Worm (Caenorhabditis elegans) whole organism, L4 larva: Measurements from ENCODE around the gene K02E11.6.

Experiments
- F10B5.3 ChIP-seq: sonication (generic microtip); optimal IDR thresholded peaks from 2 replicates; lab custom pipeline; 2016; ENCODE audit warnings: mild to moderate bottlenecking, missing genetic modification characterization, missing compliant biosample characterization
- Y105C5A.15 ChIP-seq: fragments of 200-800 bp; sonication (Bioruptor generic); IDR thresholded peaks from 2 replicates; pipeline ENCODE4 v1.3.6; 2022; ENCODE audit warnings: missing genetic modification characterization, missing compliant biosample characterization
- Y48G9A.11 ChIP-seq: fragments of 200-800 bp; sonication (Bioruptor generic); IDR thresholded peaks from 2 replicates; pipeline ENCODE4 v1.3.6; 2022; ENCODE audit warnings: missing genetic modification reagents, missing genetic modification characterization, missing compliant biosample characterization
- ZK546.5 ChIP-seq, 2 experiments: sonication (generic microtip); optimal IDR thresholded peaks; 2 replicates each; lab custom pipeline; 2017; ENCODE audit warnings: missing biosample characterization in 2 of 2, missing genetic modification characterization in 2 of 2
- aha-1 ChIP-seq: fragments of 150-350 bp; peaks from one replicate; lab custom pipeline; 2014; ENCODE audit warnings: missing biosample characterization, missing genetic modification characterization
- ama-1 ChIP-seq: fragments of 150-350 bp; optimal IDR thresholded peaks from 2 replicates; lab custom pipeline; 2014; ENCODE audit warnings: inconsistent platforms, mixed read lengths
- attf-4 ChIP-seq: sonication (generic microtip); optimal IDR thresholded peaks from 3 replicates; lab custom pipeline; 2017; ENCODE audit warnings: missing biosample characterization, missing genetic modification characterization
- ceh-32 ChIP-seq: sonication (generic microtip); optimal IDR thresholded peaks from 2 replicates; lab custom pipeline; 2016; ENCODE audit warnings: mild to moderate bottlenecking, missing genetic modification characterization, missing compliant biosample characterization; ENCODE audit not compliant: poor library complexity
- ceh-82 ChIP-seq: sonication (generic microtip); optimal IDR thresholded peaks from 2 replicates; lab custom pipeline; 2017; ENCODE audit warnings: missing biosample characterization, missing genetic modification characterization
- ces-1 ChIP-seq: fragments of 150-350 bp; sonication (generic microtip); optimal IDR thresholded peaks from 4 replicates; lab custom pipeline; 2014; ENCODE audit warnings: missing biosample characterization, missing genetic modification reagents, missing genetic modification characterization
- ctbp-1 ChIP-seq: fragments of 200-800 bp; sonication (Bioruptor generic); IDR thresholded peaks from 2 replicates; pipeline ENCODE4 v1.3.6; 2022; ENCODE audit warnings: missing genetic modification reagents, missing genetic modification characterization, missing compliant biosample characterization
- daf-16 ChIP-seq, 3 experiments: sonication (generic microtip); optimal IDR thresholded peaks; 2 replicates each; lab custom pipeline; 2016 to 2017; ENCODE audit warnings: missing genetic modification characterization in 3 of 3, missing genetic modification reagents in 3 of 3, mild to moderate bottlenecking in 2 of 3, missing compliant biosample characterization in 2 of 3, missing biosample characterization in 1 of 3, moderate library complexity in 1 of 3
- dmd-6 ChIP-seq: fragments of 200-800 bp; sonication (Bioruptor generic); IDR thresholded peaks from 2 replicates; pipeline ENCODE4 v1.3.6; 2022; ENCODE audit warnings: missing genetic modification reagents, missing genetic modification characterization, missing compliant biosample characterization
- dmd-8 ChIP-seq: fragments of 200-800 bp; sonication (Bioruptor generic); IDR thresholded peaks from 2 replicates; pipeline ENCODE4 v1.3.6; 2022; ENCODE audit warnings: missing genetic modification characterization, missing compliant biosample characterization
- dpl-1 ChIP-seq: fragments of 150-350 bp; optimal IDR thresholded peaks from 2 replicates; lab custom pipeline; 2014; ENCODE audit warnings: missing biosample characterization, missing genetic modification reagents, missing genetic modification characterization
- dve-1 ChIP-seq: sonication (generic microtip); optimal IDR thresholded peaks from 2 replicates; lab custom pipeline; 2017; ENCODE audit warnings: antibody characterized with exemption, mild to moderate bottlenecking, missing genetic modification characterization, missing compliant biosample characterization; ENCODE audit not compliant: insufficient read depth
- jun-1 ChIP-seq: fragments of 150-350 bp; optimal IDR thresholded peaks from 2 replicates; lab custom pipeline; 2014; ENCODE audit warnings: missing biosample characterization, missing genetic modification reagents, missing genetic modification characterization
- lin-1 ChIP-seq: fragments of 200-800 bp; sonication (Bioruptor generic); IDR thresholded peaks from 2 replicates; pipeline ENCODE4 v1.3.6; 2022; ENCODE audit warnings: missing genetic modification reagents, missing genetic modification characterization, missing compliant biosample characterization
- lin-39 ChIP-seq: fragments of 150-350 bp; optimal IDR thresholded peaks from 2 replicates; lab custom pipeline; 2014; ENCODE audit warnings: missing biosample characterization, missing genetic modification reagents, missing genetic modification characterization
- lir-3 ChIP-seq: sonication (generic microtip); optimal IDR thresholded peaks from 2 replicates; lab custom pipeline; 2016; ENCODE audit warnings: mild to moderate bottlenecking, missing genetic modification characterization, missing compliant biosample characterization
- madf-9 ChIP-seq: fragments of 200-800 bp; sonication (Bioruptor generic); conservative IDR thresholded peaks from 2 replicates; pipeline ENCODE4 v1.3.6; 2022; ENCODE audit warnings: missing genetic modification reagents, missing genetic modification characterization, missing compliant biosample characterization
- mxl-2 ChIP-seq: fragments of 200-800 bp; sonication (Bioruptor generic); conservative IDR thresholded peaks from 2 replicates; pipeline ENCODE4 v1.3.6; 2022; ENCODE audit warnings: missing genetic modification reagents, missing genetic modification characterization, missing compliant biosample characterization
- nhr-11 ChIP-seq: fragments of 150-350 bp; optimal IDR thresholded peaks from 2 replicates; lab custom pipeline; 2014; ENCODE audit warnings: missing biosample characterization, missing genetic modification characterization
- nhr-111 ChIP-seq: fragments of 200-800 bp; sonication (Bioruptor generic); optimal IDR thresholded peaks from 2 replicates; lab custom pipeline; 2018; ENCODE audit warnings: mild to moderate bottlenecking, missing genetic modification characterization, missing compliant biosample characterization
- nhr-25 ChIP-seq: sonication (generic microtip); optimal IDR thresholded peaks from 2 replicates; lab custom pipeline; 2017; ENCODE audit warnings: missing genetic modification characterization, mild to moderate bottlenecking, missing compliant biosample characterization, antibody characterized with exemption, moderate library complexity, borderline replicate concordance; ENCODE audit not compliant: insufficient read depth
- nhr-41 ChIP-seq: fragments of 200-800 bp; sonication (Bioruptor generic); IDR thresholded peaks from 2 replicates; pipeline ENCODE4 v1.3.6; 2022; ENCODE audit warnings: missing genetic modification reagents, missing genetic modification characterization, missing compliant biosample characterization
- nhr-76 ChIP-seq: fragments of 150-350 bp; optimal IDR thresholded peaks from 2 replicates; lab custom pipeline; 2014; ENCODE audit warnings: missing biosample characterization, missing genetic modification characterization
- nhr-77 ChIP-seq: fragments of 150-350 bp; optimal IDR thresholded peaks from 2 replicates; lab custom pipeline; 2014; ENCODE audit warnings: missing biosample characterization, missing genetic modification characterization
- php-3 ChIP-seq: fragments of 200-800 bp; sonication (Bioruptor generic); IDR thresholded peaks from 2 replicates; pipeline ENCODE4 v1.3.6; 2022; ENCODE audit warnings: missing genetic modification reagents, missing genetic modification characterization, missing compliant biosample characterization
- rbr-2 ChIP-seq: sonication (generic microtip); optimal IDR thresholded peaks from 2 replicates; lab custom pipeline; 2016; ENCODE audit warnings: missing genotype, missing genetic modification characterization, missing compliant biosample characterization
- set-16 ChIP-seq: fragments of 200-800 bp; sonication (Bioruptor generic); IDR thresholded peaks from 2 replicates; pipeline ENCODE4 v1.3.6; 2022; ENCODE audit warnings: missing genetic modification reagents, missing genetic modification characterization, missing compliant biosample characterization
- snpc-1.2 ChIP-seq: fragments of 200-800 bp; sonication (Bioruptor generic); IDR thresholded peaks from 2 replicates; pipeline ENCODE4 v1.3.6; 2022; ENCODE audit warnings: missing genetic modification reagents, missing genetic modification characterization, missing compliant biosample characterization
- spr-3 ChIP-seq: fragments of 200-800 bp; sonication (Bioruptor generic); optimal IDR thresholded peaks from 2 replicates; lab custom pipeline; 2018; ENCODE audit warnings: mild to moderate bottlenecking, missing genetic modification characterization, missing compliant biosample characterization
- unc-130 ChIP-seq: sonication (generic microtip); optimal IDR thresholded peaks from 2 replicates; lab custom pipeline; 2016; ENCODE audit warnings: missing genetic modification reagents, missing genetic modification characterization, missing compliant biosample characterization

Gene K02E11.6

DNA sequence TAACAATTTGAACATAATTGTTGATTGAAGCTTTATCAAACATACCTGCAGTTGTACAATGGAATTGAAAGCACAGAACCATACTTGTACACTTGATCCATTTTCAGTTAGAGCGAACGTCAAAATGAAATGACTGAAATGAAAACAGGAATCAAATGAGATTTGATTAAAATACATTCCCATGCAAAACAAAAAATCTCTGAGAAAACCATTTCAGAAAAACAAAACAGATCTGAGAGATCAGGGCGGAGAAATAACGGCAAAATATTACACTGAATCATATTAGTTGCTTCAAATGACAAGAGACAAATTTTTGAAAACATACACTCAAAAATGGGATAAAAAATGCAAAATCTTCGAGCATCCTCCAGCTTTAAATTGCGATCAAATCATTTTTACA, 31.2 kb downstream of the K02E11.6 start, which contains the start of gene srt-33 (continued):
- no peak for TF ChIP-seq attf-4

DNA sequence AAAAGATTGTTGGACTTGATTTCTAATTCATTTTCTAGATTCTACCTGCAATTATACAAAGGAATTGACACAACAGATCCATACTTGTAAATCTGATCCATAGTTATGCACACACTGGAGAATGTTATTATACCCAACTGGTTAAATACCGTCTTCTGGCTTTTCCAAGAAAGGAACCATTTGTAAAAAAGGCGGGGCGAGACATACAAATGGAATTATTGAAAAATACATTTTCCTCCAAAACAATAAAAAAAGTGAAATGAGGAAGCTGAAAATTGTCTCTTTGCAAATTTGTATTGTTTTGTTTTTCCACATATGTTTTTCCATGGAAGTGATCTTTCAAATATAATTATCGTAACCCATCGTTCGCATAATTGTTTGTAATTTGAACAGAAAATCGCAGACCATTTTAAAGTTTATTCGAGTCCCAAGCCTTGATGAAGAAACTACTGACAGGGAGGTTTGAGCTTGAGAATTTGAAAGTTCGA, 33.7 kb downstream of the K02E11.6 start, which contains the start of the genes srt-74 and F40G12.9:
Gene srt-74 (minus strand): TSS at position 101 of the 488 bp plus-strand sequence.
Gene F40G12.9 (plus strand): TSS at position 438 of the 488 bp plus-strand sequence.
- TF ChIP-seq nhr-111 (GFP tag; lab: Kevin White, UChicago) (no peak), aha-1 (tag; lab: Kevin White, UChicago) (no peak), Y105C5A.15 (no peak), madf-9 (GFP tag; lab: Robert Waterston, UW) (no peak), ces-1 (GFP tag; lab: Kevin White, UChicago) (no peak), ceh-32 (no peak), ZK546.5 (tag; optimal IDR thresholded peaks at IDR 0.05; lab: Kevin White, UChicago) (no peak), F10B5.3 (no peak), Y48G9A.11 (GFP tag; lab: Robert Waterston, UW) (no peak), lin-1 (GFP tag; lab: Robert Waterston, UW) (no peak), snpc-1.2 (GFP tag; lab: Robert Waterston, UW) (no peak)

DNA sequence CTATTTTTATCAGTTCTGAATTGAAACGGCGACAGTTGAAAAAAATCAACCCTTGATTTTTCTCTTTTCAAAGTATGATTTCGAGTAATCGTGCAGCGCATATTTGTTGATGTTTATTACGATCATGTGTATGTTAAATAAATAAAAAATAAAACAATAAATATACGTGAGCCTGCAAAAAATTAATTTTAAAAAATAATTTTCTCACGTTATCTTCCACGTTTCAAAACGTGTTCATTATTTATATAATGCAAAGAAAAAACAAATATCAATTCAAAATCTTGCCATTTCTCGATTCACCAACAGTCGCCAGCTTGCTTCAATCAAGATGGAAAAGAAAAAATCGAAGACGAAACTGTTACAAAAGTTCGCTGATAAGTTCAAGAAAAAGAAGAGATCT, 34.6 kb downstream of the K02E11.6 start, which contains the start of gene F40G12.10:
Gene F40G12.10 (plus strand): TSS at position 301 of the 400 bp plus-strand sequence.
- TF ChIP-seq madf-9 (GFP tag; lab: Robert Waterston, UW) (no peak), rbr-2 (no peak), dmd-8 (GFP tag; lab: Robert Waterston, UW) (no peak), ctbp-1 (no peak), set-16 (GFP tag; lab: Robert Waterston, UW) (no peak), dve-1 (tag; lab: Kevin White, UChicago) (no peak), nhr-25 (tag; lab: Kevin White, UChicago) (no peak), nhr-41 (GFP tag; lab: Robert Waterston, UW) (no peak), nhr-76 (tag; lab: Kevin White, UChicago) (no peak), lin-39 (tag; lab: Kevin White, UChicago) (no peak), dpl-1 (no peak), daf-16 (GFP tag; optimal IDR thresholded peaks at IDR 0.05; lab: Kevin White, UChicago) (no peak), daf-16 (tag; optimal IDR thresholded peaks at IDR 0.05; lab: Kevin White, UChicago) (no peak), lir-3 (no peak), dmd-6 (GFP tag; lab: Robert Waterston, UW) (no peak), php-3 (GFP tag; lab: Robert Waterston, UW) (no peak), ama-1 (no peak), nhr-11 (tag; lab: Kevin White, UChicago) (no peak)

DNA sequence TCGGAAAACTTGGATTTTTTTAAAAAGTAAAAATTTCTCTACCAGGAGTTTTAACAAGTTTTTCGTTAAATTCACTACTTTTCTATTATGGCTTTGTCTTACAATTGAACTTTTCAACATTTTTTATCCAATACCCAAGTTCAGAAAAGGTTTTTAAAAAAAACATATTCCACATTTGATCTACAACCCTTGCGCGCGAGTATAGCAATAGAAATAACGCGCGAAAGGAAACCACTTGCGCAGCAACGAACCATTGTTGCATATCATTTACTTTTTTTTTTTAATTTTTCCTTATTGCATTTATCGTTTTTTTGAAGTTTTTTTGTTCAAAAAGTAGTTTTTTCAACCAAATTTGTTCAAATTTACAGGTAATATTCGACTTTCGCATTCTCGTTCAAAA, 37.2 kb downstream of the K02E11.6 start, which contains the start of gene F40G12.11:
Gene F40G12.11 (plus strand): TSS at position 369 of the 400 bp plus-strand sequence.
- no peak for TF ChIP-seq jun-1 (tag; lab: Kevin White, UChicago)
- no peak for TF ChIP-seq ceh-82 (tag; lab: Kevin White, UChicago)
- TF ChIP-seq nhr-11 (tag; lab: Kevin White, UChicago) = no peak
- no peak for TF ChIP-seq unc-130 (GFP tag; lab: Kevin White, UChicago)
- TF ChIP-seq mxl-2 (GFP tag; lab: Robert Waterston, UW) = no peak
- no peak for TF ChIP-seq spr-3 (GFP tag; lab: Kevin White, UChicago)
- no peak for TF ChIP-seq nhr-77 (tag; lab: Kevin White, UChicago)
- TF ChIP-seq Y48G9A.11 (GFP tag; lab: Robert Waterston, UW) = no peak
